Fruit fly (Drosophila melanogaster) ovary, adult (tissue): Measurements from ENCODE around the gene Fcp3C.

Experiments used
- CG17801 ChIP-seq: fragments of 200-800 bp; optimal IDR thresholded peaks from 2 replicates; lab custom pipeline; 2019; ENCODE audit warnings: missing biosample characterization, mild to moderate bottlenecking, missing genetic modification characterization, moderate library complexity; ENCODE audit not compliant: partially characterized antibody

The Fcp3C gene

dm6 chrX:3135102-3135393, 39.2 kb downstream of the Fcp3C start:
- TF ChIP-seq CG17801, result no peak

- TF ChIP-seq CG17801, result peak; percentile 5
Observed at dm6 chrX:3134383-3135101, 39.7 kb downstream of the Fcp3C start, which contains the start of gene N. Gene N (plus strand): TSS chrX:3134870.

- no peak for TF ChIP-seq CG17801
Observed at dm6 chrX:3131978-3132377, 42.3 kb downstream of the Fcp3C start.

- TF ChIP-seq CG17801, result no peak
Observed at dm6 chrX:3127564-3127963, 46.7 kb downstream of the Fcp3C start.

- TF ChIP-seq CG17801, result no peak
Observed at dm6 chrX:3123626-3124025, 50.6 kb downstream of the Fcp3C start.
